Worm (Caenorhabditis elegans) whole organism, L1 larva: ENCODE measurements around the gene dolk-1.

ENCODE experiments used
- C04F5.9 ChIP-seq: sonication (generic microtip); optimal IDR thresholded peaks from 2 replicates; lab custom pipeline; 2016; ENCODE audit warnings: missing genetic modification characterization, missing compliant biosample characterization
- C34B4.2 ChIP-seq: sonication (generic microtip); optimal IDR thresholded peaks from 2 replicates; lab custom pipeline; 2017; ENCODE audit warnings: mild to moderate bottlenecking, missing genetic modification characterization, missing compliant biosample characterization
- F16B12.6 ChIP-seq: fragments of 150-350 bp; optimal IDR thresholded peaks from 2 replicates; lab custom pipeline; 2014; ENCODE audit warnings: missing biosample characterization, missing genetic modification characterization
- alr-1 ChIP-seq: fragments of 200-800 bp; sonication (Bioruptor generic); optimal IDR thresholded peaks from 2 replicates; lab custom pipeline; 2018; ENCODE audit warnings: borderline replicate concordance, mild to moderate bottlenecking, missing genetic modification characterization, missing compliant biosample characterization
- ceh-63 ChIP-seq: fragments of 200-800 bp; sonication (Bioruptor generic); optimal IDR thresholded peaks from 2 replicates; lab custom pipeline; 2018; ENCODE audit warnings: mild to moderate bottlenecking, missing genetic modification characterization, missing compliant biosample characterization
- ceh-8 ChIP-seq: fragments of 200-800 bp; sonication (Bioruptor generic); optimal IDR thresholded peaks from 2 replicates; lab custom pipeline; 2018; ENCODE audit warnings: mild to moderate bottlenecking, missing genetic modification characterization, moderate library complexity, missing compliant biosample characterization
- ceh-88 ChIP-seq: fragments of 200-800 bp; sonication (Bioruptor generic); IDR thresholded peaks from 2 replicates; pipeline ENCODE4 v1.3.6; 2022; ENCODE audit warnings: missing genetic modification characterization, missing compliant biosample characterization
- ceh-90 ChIP-seq: sonication (generic microtip); optimal IDR thresholded peaks from 2 replicates; lab custom pipeline; 2016; ENCODE audit warnings: missing genetic modification characterization, missing compliant biosample characterization
- ces-1 ChIP-seq: fragments of 150-350 bp; optimal IDR thresholded peaks from 2 replicates; lab custom pipeline; 2014; ENCODE audit warnings: missing biosample characterization, missing genetic modification reagents, missing genetic modification characterization
- dpl-1 ChIP-seq, 3 experiments: fragments of 150-350 bp in 2 of 3; sonication (generic microtip) in 1 of 3; optimal IDR thresholded peaks; 2 replicates each; lab custom pipeline; 2014 to 2017; ENCODE audit warnings: missing biosample characterization in 3 of 3, missing genetic modification characterization in 3 of 3, missing genetic modification reagents in 3 of 3
- efl-1 ChIP-seq, 4 experiments: fragments of 150-350 bp; optimal IDR thresholded peaks in 3 of 4; peaks in 1 of 4; 1 replicate in 1 of 4; 2 replicates in 3 of 4; lab custom pipeline; 2014; ENCODE audit warnings: missing biosample characterization in 2 of 4, missing genetic modification characterization in 2 of 4, missing genetic modification reagents in 2 of 4
- efl-3 ChIP-seq: fragments of 200-800 bp; sonication (Bioruptor generic); optimal IDR thresholded peaks from 2 replicates; lab custom pipeline; 2018; ENCODE audit warnings: mild to moderate bottlenecking, missing genetic modification characterization, missing compliant biosample characterization
- egl-27 ChIP-seq, 2 experiments: fragments of 150-350 bp in 1 of 2; sonication (generic microtip); optimal IDR thresholded peaks; 3 replicates each; lab custom pipeline; 2017 to 2018; ENCODE audit warnings: missing biosample characterization in 2 of 2, missing genetic modification characterization in 2 of 2, missing genetic modification reagents in 2 of 2
- elt-2 ChIP-seq: sonication (generic microtip); optimal IDR thresholded peaks from 2 replicates; lab custom pipeline; 2016; ENCODE audit warnings: missing genetic modification characterization, mild to moderate bottlenecking, inconsistent platforms, missing compliant biosample characterization, missing genetic modification reagents
- elt-3 ChIP-seq, 6 experiments: fragments of 150-350 bp in 1 of 6; sonication (generic microtip); optimal IDR thresholded peaks; 2 replicates each; lab custom pipeline; 2017 to 2018; ENCODE audit warnings: missing biosample characterization in 6 of 6, missing genetic modification characterization in 6 of 6, inconsistent platforms in 1 of 6
- ets-5 ChIP-seq: fragments of 200-800 bp; sonication (Bioruptor generic); IDR thresholded peaks from 2 replicates; pipeline ENCODE4 v1.3.6; 2022; ENCODE audit warnings: missing genetic modification characterization, missing compliant biosample characterization
- fkh-4 ChIP-seq: sonication (generic microtip); optimal IDR thresholded peaks from 2 replicates; lab custom pipeline; 2016; ENCODE audit warnings: missing compliant biosample characterization, missing genetic modification characterization, borderline replicate concordance
- fkh-8 ChIP-seq: sonication (generic microtip); optimal IDR thresholded peaks from 2 replicates; lab custom pipeline; 2016; ENCODE audit warnings: mild to moderate bottlenecking, missing genetic modification characterization, missing compliant biosample characterization
- fos-1 ChIP-seq: fragments of 150-350 bp; optimal IDR thresholded peaks from 2 replicates; lab custom pipeline; 2014; ENCODE audit warnings: missing biosample characterization, missing genetic modification characterization
- grh-1 ChIP-seq: fragments of 200-800 bp; sonication (Bioruptor generic); IDR thresholded peaks from 2 replicates; pipeline ENCODE4 v1.3.6; 2022; ENCODE audit warnings: missing genetic modification reagents, missing genetic modification characterization, missing compliant biosample characterization
- hpl-2 ChIP-seq: fragments of 150-350 bp; optimal IDR thresholded peaks from 2 replicates; lab custom pipeline; 2014; ENCODE audit warnings: missing biosample characterization, missing genetic modification reagents, missing genetic modification characterization
- isw-1 ChIP-seq: fragments of 200-800 bp; sonication (Bioruptor generic); IDR thresholded peaks from 2 replicates; pipeline ENCODE4 v1.3.6; 2022; ENCODE audit warnings: missing genetic modification characterization, missing compliant biosample characterization
- jun-1 ChIP-seq: fragments of 150-350 bp; optimal IDR thresholded peaks from 2 replicates; lab custom pipeline; 2014; ENCODE audit warnings: missing biosample characterization, missing genetic modification reagents, missing genetic modification characterization
- lin-14 ChIP-seq: fragments of 200-800 bp; sonication (Bioruptor generic); optimal IDR thresholded peaks from 2 replicates; lab custom pipeline; 2018; ENCODE audit warnings: mild to moderate bottlenecking, missing genetic modification characterization, moderate library complexity, missing compliant biosample characterization
- lin-35 ChIP-seq, 2 experiments: fragments of 150-350 bp; optimal IDR thresholded peaks; 2 replicates each; lab custom pipeline; 2014; ENCODE audit warnings: missing biosample characterization in 2 of 2, missing genetic modification characterization in 2 of 2, missing genetic modification reagents in 2 of 2
- lin-39 ChIP-seq: fragments of 150-350 bp; optimal IDR thresholded peaks from 2 replicates; lab custom pipeline; 2014; ENCODE audit warnings: missing biosample characterization, missing genetic modification reagents, missing genetic modification characterization
- lir-3 ChIP-seq: sonication (generic microtip); optimal IDR thresholded peaks from 2 replicates; lab custom pipeline; 2016; ENCODE audit warnings: mild to moderate bottlenecking, missing genetic modification characterization, moderate library complexity, missing compliant biosample characterization; ENCODE audit not compliant: poor library complexity
- mab-9 ChIP-seq: fragments of 200-800 bp; sonication (Bioruptor generic); IDR thresholded peaks from 2 replicates; pipeline ENCODE4 v1.3.6; 2022; ENCODE audit warnings: missing genetic modification reagents, missing genetic modification characterization, missing compliant biosample characterization
- mdl-1 ChIP-seq, 2 experiments: fragments of 150-350 bp; optimal IDR thresholded peaks; 2 replicates each; lab custom pipeline; 2014 to 2017; ENCODE audit warnings: missing biosample characterization in 2 of 2, missing genetic modification characterization in 2 of 2, inconsistent platforms in 1 of 2
- mef-2 ChIP-seq: fragments of 150-350 bp; optimal IDR thresholded peaks from 2 replicates; lab custom pipeline; 2014; ENCODE audit warnings: missing biosample characterization, missing genetic modification characterization
- nhr-19 ChIP-seq: fragments of 200-800 bp; sonication (Bioruptor generic); conservative IDR thresholded peaks from 2 replicates; pipeline ENCODE4 v1.3.6; 2022; ENCODE audit warnings: missing genetic modification characterization, missing compliant biosample characterization
- nhr-237 ChIP-seq: fragments of 150-350 bp; optimal IDR thresholded peaks from 2 replicates; lab custom pipeline; 2014; ENCODE audit warnings: missing biosample characterization, missing genetic modification characterization
- nhr-28 ChIP-seq: fragments of 150-350 bp; optimal IDR thresholded peaks from 2 replicates; lab custom pipeline; 2014; ENCODE audit warnings: missing biosample characterization, missing genetic modification characterization
- nhr-47 ChIP-seq: sonication (generic microtip); optimal IDR thresholded peaks from 2 replicates; lab custom pipeline; 2016; ENCODE audit warnings: mild to moderate bottlenecking, missing genetic modification characterization, moderate library complexity, missing compliant biosample characterization
- nhr-76 ChIP-seq: sonication (generic microtip); optimal IDR thresholded peaks from 2 replicates; lab custom pipeline; 2017; ENCODE audit warnings: missing biosample characterization, missing genetic modification characterization
- nhr-77 ChIP-seq: fragments of 150-350 bp; optimal IDR thresholded peaks from 2 replicates; lab custom pipeline; 2014; ENCODE audit warnings: missing biosample characterization, missing genetic modification characterization
- nhr-84 ChIP-seq: sonication (generic microtip); optimal IDR thresholded peaks from 2 replicates; lab custom pipeline; 2017; ENCODE audit warnings: missing biosample characterization, missing genetic modification characterization
- nhr-85 ChIP-seq: sonication (generic microtip); peaks from one replicate; lab custom pipeline; 2016; ENCODE audit warnings: missing genetic modification characterization, inconsistent platforms, missing compliant biosample characterization
- pag-3 ChIP-seq: sonication (generic microtip); optimal IDR thresholded peaks from 2 replicates; lab custom pipeline; 2017; ENCODE audit warnings: missing genetic modification characterization, mild to moderate bottlenecking, missing compliant biosample characterization, antibody characterized with exemption, borderline replicate concordance; ENCODE audit not compliant: insufficient read depth
- pax-3 ChIP-seq: fragments of 200-800 bp; sonication (Bioruptor generic); optimal IDR thresholded peaks from 2 replicates; lab custom pipeline; 2018; ENCODE audit warnings: mild to moderate bottlenecking, missing genetic modification characterization, moderate library complexity, missing compliant biosample characterization
- rnt-1 ChIP-seq: sonication (generic microtip); optimal IDR thresholded peaks from 2 replicates; lab custom pipeline; 2016; ENCODE audit warnings: mild to moderate bottlenecking, missing genetic modification characterization, moderate library complexity, missing compliant biosample characterization
- snpc-4 ChIP-seq: fragments of 150-350 bp; optimal IDR thresholded peaks from 2 replicates; lab custom pipeline; 2014; ENCODE audit warnings: missing biosample characterization, missing genetic modification characterization
- tbx-2 ChIP-seq: sonication (generic microtip); optimal IDR thresholded peaks from 2 replicates; lab custom pipeline; 2016; ENCODE audit warnings: missing genetic modification characterization, missing compliant biosample characterization
- unc-130 ChIP-seq: fragments of 150-350 bp; optimal IDR thresholded peaks from 2 replicates; lab custom pipeline; 2017; ENCODE audit warnings: missing biosample characterization, missing genetic modification characterization, inconsistent platforms
- unc-30 ChIP-seq: sonication (generic microtip); optimal IDR thresholded peaks from 2 replicates; lab custom pipeline; 2017; ENCODE audit warnings: missing biosample characterization, missing genetic modification characterization
- unc-86 ChIP-seq: sonication (generic microtip); optimal IDR thresholded peaks from 2 replicates; lab custom pipeline; 2016; ENCODE audit warnings: missing genetic modification characterization, missing compliant biosample characterization
- vab-15 ChIP-seq: sonication (generic microtip); optimal IDR thresholded peaks from 2 replicates; lab custom pipeline; 2017; ENCODE audit warnings: missing genotype, mild to moderate bottlenecking, missing genetic modification characterization, missing compliant biosample characterization
- xbp-1 ChIP-seq: sonication (generic microtip); optimal IDR thresholded peaks from 2 replicates; lab custom pipeline; 2016; ENCODE audit warnings: missing genetic modification characterization, missing compliant biosample characterization

dolk-1 gene

ce11 chrIII:11917090-11917489, 16.3 kb downstream of the dolk-1 start:
- TF ChIP-seq dpl-1 (GFP tag; optimal IDR thresholded peaks at IDR 0.05; lab: Kevin White, UChicago) (no peak), unc-130 (tag; lab: Kevin White, UChicago) (no peak), ces-1 (GFP tag; lab: Kevin White, UChicago) (no peak)

DNA sequence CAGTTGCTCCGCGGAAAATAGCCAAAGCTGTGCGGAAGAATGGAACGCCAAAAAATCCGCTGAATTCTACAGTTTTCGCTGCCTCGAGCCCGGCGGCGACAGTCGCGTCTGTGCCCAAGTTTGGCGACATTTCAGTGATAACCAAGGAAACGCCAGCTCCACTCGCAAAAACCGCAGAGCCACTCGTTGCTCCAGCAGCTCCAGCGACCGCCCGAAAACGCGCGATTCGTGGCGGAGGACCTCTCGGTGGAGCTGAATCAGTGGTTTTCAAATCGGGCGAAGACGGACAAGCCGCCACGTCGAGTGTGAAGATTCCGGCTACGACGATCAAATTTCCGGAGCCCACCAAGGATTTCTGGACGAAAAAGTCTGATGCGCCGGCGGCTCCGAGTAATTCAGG, 17.2 kb downstream of the dolk-1 start:
- TF ChIP-seq efl-1 (optimal IDR thresholded peaks at IDR 0.05; lab: Kevin White, UChicago) (no peak), efl-1 (GFP tag; optimal IDR thresholded peaks at IDR 0.05 in 1 of 2; lab: Kevin White, UChicago) (no peak), ets-5 (GFP tag; lab: Robert Waterston, UW) (no peak), ceh-90 (tag; lab: Kevin White, UChicago) (no peak), C04F5.9 (tag; lab: Kevin White, UChicago) (no peak), fkh-4 (tag; lab: Kevin White, UChicago) (no peak), nhr-76 (tag; lab: Kevin White, UChicago) (no peak), ceh-8 (no peak)

DNA sequence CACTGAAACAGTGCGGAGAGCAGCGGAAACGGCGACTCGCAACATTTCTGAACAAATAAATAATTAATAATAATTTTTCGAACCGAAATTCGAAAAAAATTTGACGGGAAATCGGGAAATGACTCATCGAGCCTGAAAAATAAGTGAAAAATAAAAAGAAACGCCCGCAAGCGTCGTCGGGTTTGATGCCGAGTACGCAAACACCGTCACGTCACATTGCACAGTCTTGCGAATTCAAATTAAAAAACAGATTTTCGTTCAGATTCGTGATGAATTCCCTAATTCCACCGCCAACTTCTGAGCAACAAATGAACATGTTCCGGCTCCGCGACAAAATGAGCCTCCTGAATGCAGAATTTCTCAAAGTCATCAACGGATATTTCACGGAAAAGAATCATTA, 17.8 kb downstream of the dolk-1 start, which contains the start of the genes ndab-1 and npp-16:
TSS of gene ndab-1 (minus strand) at position 47 of the 400 bp plus-strand sequence.
TSS of gene npp-16 (plus strand) at position 263 of the 400 bp plus-strand sequence.
- peak; percentile 17 for TF ChIP-seq unc-86 (tag; lab: Kevin White, UChicago)
- TF ChIP-seq xbp-1 (tag; lab: Kevin White, UChicago) = peak; percentile 28
- TF ChIP-seq nhr-19 (GFP tag; lab: Robert Waterston, UW) = peak; percentile 38; the same call in 1 of the 2 replicates
- no peak for TF ChIP-seq grh-1 (GFP tag; lab: Robert Waterston, UW)
- no peak for TF ChIP-seq nhr-28 (tag; lab: Kevin White, UChicago)
- no peak for TF ChIP-seq egl-27 (tag; optimal IDR thresholded peaks at IDR 0.05; lab: Kevin White, UChicago)
- TF ChIP-seq lin-14 (GFP tag; lab: Kevin White, UChicago) = no peak
- peak; percentile 38 to 51 for TF ChIP-seq lin-35 (GFP tag; optimal IDR thresholded peaks at IDR 0.05; lab: Kevin White, UChicago)
- TF ChIP-seq nhr-47 (tag; lab: Kevin White, UChicago) = peak; percentile 51
- no peak for TF ChIP-seq pag-3 (tag; lab: Kevin White, UChicago)
- TF ChIP-seq fkh-8 (tag; lab: Kevin White, UChicago) = no peak
- TF ChIP-seq dpl-1 (GFP tag; optimal IDR thresholded peaks at IDR 0.05; lab: Kevin White, UChicago) = peak; percentile 31 to 63 (median 52)
- TF ChIP-seq ceh-88 = no peak
- TF ChIP-seq fos-1 (tag; lab: Kevin White, UChicago) = no peak
- TF ChIP-seq elt-2 (tag; lab: Kevin White, UChicago) = no peak
- no peak for TF ChIP-seq C34B4.2 (tag; lab: Kevin White, UChicago)
- no peak for TF ChIP-seq nhr-237 (tag; lab: Kevin White, UChicago)
- TF ChIP-seq mab-9 (GFP tag; lab: Robert Waterston, UW) = no peak
- no peak for TF ChIP-seq vab-15
- no peak for TF ChIP-seq efl-3
- no peak for TF ChIP-seq mef-2 (tag; lab: Kevin White, UChicago)
- no peak for TF ChIP-seq jun-1 (tag; lab: Kevin White, UChicago)
- TF ChIP-seq nhr-85 (tag; lab: Kevin White, UChicago) = no peak
- TF ChIP-seq rnt-1 (tag; lab: Kevin White, UChicago) = peak; percentile 54
- no peak for TF ChIP-seq ceh-63 (GFP tag; lab: Kevin White, UChicago)
- TF ChIP-seq snpc-4 (tag; lab: Kevin White, UChicago) = peak; percentile 36
- 0 out of 2 replicates have a peak, but pooled peaks have one; percentile 13 for TF ChIP-seq isw-1
- TF ChIP-seq elt-3 (tag; optimal IDR thresholded peaks at IDR 0.05; lab: Kevin White, UChicago) = no peak
- peak; percentile 75 for TF ChIP-seq unc-130 (tag; lab: Kevin White, UChicago)
- no peak for TF ChIP-seq ets-5 (GFP tag; lab: Robert Waterston, UW)
- TF ChIP-seq nhr-84 (tag; lab: Kevin White, UChicago) = peak; percentile 33
- TF ChIP-seq nhr-77 = no peak
- no peak for TF ChIP-seq hpl-2 (GFP tag; lab: Kevin White, UChicago)
- peak; percentile 96 for TF ChIP-seq F16B12.6
- TF ChIP-seq lin-39 (tag; lab: Kevin White, UChicago) = no peak
- no peak for TF ChIP-seq lir-3 (tag; lab: Kevin White, UChicago)
- no peak for TF ChIP-seq unc-30 (tag; lab: Kevin White, UChicago)
- TF ChIP-seq alr-1 (tag; lab: Kevin White, UChicago) = no peak
- no peak for TF ChIP-seq pax-3 (tag; lab: Kevin White, UChicago)
- peak; percentile 33 for TF ChIP-seq tbx-2
- peak in 1 of 2 experiments; percentile 1 for TF ChIP-seq mdl-1 (tag; optimal IDR thresholded peaks at IDR 0.05; lab: Kevin White, UChicago)
